Worm (Caenorhabditis elegans) whole organism, L1 larva: ENCODE data around the gene fbxa-116.

ENCODE experiments used
- blmp-1 ChIP-seq: fragments of 150-350 bp; optimal IDR thresholded peaks from 2 replicates; lab custom pipeline; 2014; ENCODE audit warnings: missing biosample characterization, missing genetic modification characterization
- ceh-82 ChIP-seq, 3 experiments: fragments of 150-350 bp in 1 of 3; sonication (generic microtip) in 2 of 3; optimal IDR thresholded peaks; 2 replicates each; lab custom pipeline; 2014 to 2017; ENCODE audit warnings: missing biosample characterization in 3 of 3, missing genetic modification characterization in 3 of 3
- ces-1 ChIP-seq: fragments of 150-350 bp; optimal IDR thresholded peaks from 2 replicates; lab custom pipeline; 2014; ENCODE audit warnings: missing biosample characterization, missing genetic modification reagents, missing genetic modification characterization
- ets-5 ChIP-seq: fragments of 200-800 bp; sonication (Bioruptor generic); IDR thresholded peaks from 2 replicates; pipeline ENCODE4 v1.3.6; 2022; ENCODE audit warnings: missing genetic modification characterization, missing compliant biosample characterization
- fkh-10 ChIP-seq: sonication (generic microtip); optimal IDR thresholded peaks from 2 replicates; lab custom pipeline; 2017; ENCODE audit warnings: missing biosample characterization, missing genetic modification reagents, missing genetic modification characterization
- lin-13 ChIP-seq: fragments of 150-350 bp; optimal IDR thresholded peaks from 2 replicates; lab custom pipeline; 2014; ENCODE audit warnings: missing biosample characterization, missing genetic modification reagents, missing genetic modification characterization
- lir-3 ChIP-seq: sonication (generic microtip); optimal IDR thresholded peaks from 2 replicates; lab custom pipeline; 2016; ENCODE audit warnings: mild to moderate bottlenecking, missing genetic modification characterization, moderate library complexity, missing compliant biosample characterization; ENCODE audit not compliant: poor library complexity
- nhr-12 ChIP-seq: sonication (generic microtip); optimal IDR thresholded peaks from 2 replicates; lab custom pipeline; 2017; ENCODE audit warnings: missing biosample characterization, missing genetic modification characterization
- nhr-28 ChIP-seq: fragments of 150-350 bp; optimal IDR thresholded peaks from 2 replicates; lab custom pipeline; 2014; ENCODE audit warnings: missing biosample characterization, missing genetic modification characterization
- nhr-71 ChIP-seq: sonication (generic microtip); optimal IDR thresholded peaks from 2 replicates; lab custom pipeline; 2016; ENCODE audit warnings: mild to moderate bottlenecking, missing genetic modification characterization, moderate library complexity, missing compliant biosample characterization
- skn-1 ChIP-seq: fragments of 150-350 bp; optimal IDR thresholded peaks from 2 replicates; lab custom pipeline; 2014; ENCODE audit warnings: missing biosample characterization, missing genetic modification characterization

DNA sequence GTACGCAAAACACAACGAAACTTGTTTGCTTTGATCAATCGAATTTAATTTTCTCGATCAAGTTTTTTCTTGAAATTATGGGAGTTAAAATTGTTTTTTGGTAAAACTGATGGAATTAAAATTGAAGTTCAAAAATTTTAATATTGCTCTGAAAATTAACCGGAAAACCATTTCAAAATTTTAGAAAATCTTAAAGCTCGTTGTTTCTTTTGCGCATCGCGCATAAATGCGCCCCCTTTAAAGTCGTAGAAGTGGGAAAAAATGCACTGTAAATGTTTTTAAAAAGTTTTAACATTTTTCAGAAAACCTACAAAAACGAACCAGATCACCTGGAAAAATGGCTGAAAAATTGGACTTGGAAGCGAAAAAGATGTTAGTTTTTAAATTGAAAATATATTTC, 14.4 kb upstream of the fbxa-116 start, which contains the start of gene fbxa-113:
- TF ChIP-seq ets-5 (no peak), ceh-82 (tag; optimal IDR thresholded peaks at IDR 0.05; lab: Kevin White, UChicago) (no peak), skn-1 (no peak), lin-13 (no peak), nhr-71 (tag; lab: Kevin White, UChicago) (no peak), nhr-28 (tag; lab: Kevin White, UChicago) (no peak), nhr-12 (tag; lab: Kevin White, UChicago) (no peak), ces-1 (GFP tag; lab: Kevin White, UChicago) (no peak), fkh-10 (GFP tag; lab: Kevin White, UChicago) (no peak), lir-3 (tag; lab: Kevin White, UChicago) (no peak), blmp-1 (tag; lab: Kevin White, UChicago) (no peak)
